Worm (Caenorhabditis elegans) whole organism, early embryonic: ENCODE data around the gene aman-1.

Experiments
- B0310.2 ChIP-seq: sonication (generic microtip); optimal IDR thresholded peaks from 2 replicates; lab custom pipeline; 2016; ENCODE audit warnings: mild to moderate bottlenecking, missing genetic modification characterization, missing compliant biosample characterization
- F13C5.2 ChIP-seq: sonication (generic microtip); optimal IDR thresholded peaks from 2 replicates; lab custom pipeline; 2017; ENCODE audit warnings: mild to moderate bottlenecking, missing genetic modification characterization, inconsistent platforms, missing compliant biosample characterization
- aly-1 ChIP-seq: sonication (generic microtip); optimal IDR thresholded peaks from 2 replicates; lab custom pipeline; 2016; ENCODE audit warnings: missing genetic modification characterization, missing compliant biosample characterization
- ama-1 ChIP-seq: fragments of 150-350 bp; optimal IDR thresholded peaks from 2 replicates; lab custom pipeline; 2014
- ceh-13 ChIP-seq: fragments of 200-800 bp; sonication (Bioruptor generic); optimal IDR thresholded peaks from 2 replicates; lab custom pipeline; 2018; ENCODE audit warnings: mild to moderate bottlenecking, missing genetic modification characterization, missing compliant biosample characterization
- ceh-36 ChIP-seq: sonication (generic microtip); optimal IDR thresholded peaks from 2 replicates; lab custom pipeline; 2016; ENCODE audit warnings: missing genetic modification characterization, inconsistent platforms, missing compliant biosample characterization
- ets-7 ChIP-seq: sonication (generic microtip); optimal IDR thresholded peaks from 2 replicates; lab custom pipeline; 2016; ENCODE audit warnings: missing genotype, missing genetic modification characterization, missing compliant biosample characterization
- flt-1 ChIP-seq: fragments of 200-800 bp; sonication (Bioruptor generic); IDR thresholded peaks from 2 replicates; pipeline ENCODE4 v1.3.6; 2022; ENCODE audit warnings: missing genetic modification characterization, missing compliant biosample characterization
- hmbx-1 ChIP-seq: sonication (generic microtip); optimal IDR thresholded peaks from 2 replicates; lab custom pipeline; 2016; ENCODE audit warnings: mild to moderate bottlenecking, missing genetic modification characterization, missing compliant biosample characterization
- hmg-4 ChIP-seq: fragments of 200-800 bp; sonication (Bioruptor generic); optimal IDR thresholded peaks from 2 replicates; lab custom pipeline; 2018; ENCODE audit warnings: mild to moderate bottlenecking, missing genetic modification characterization, missing compliant biosample characterization
- hnd-1 ChIP-seq: sonication (generic microtip); optimal IDR thresholded peaks from 2 replicates; lab custom pipeline; 2016; ENCODE audit warnings: missing genetic modification characterization, missing compliant biosample characterization
- pes-1 ChIP-seq: fragments of 200-800 bp; sonication (Bioruptor generic); IDR thresholded peaks from 2 replicates; pipeline ENCODE4 v1.3.6; 2022; ENCODE audit warnings: missing genetic modification reagents, missing genetic modification characterization, missing compliant biosample characterization
- scrt-1 ChIP-seq: fragments of 200-800 bp; sonication (Bioruptor generic); IDR thresholded peaks from 2 replicates; pipeline ENCODE4 v1.3.6; 2022; ENCODE audit warnings: missing genetic modification characterization, missing compliant biosample characterization
- sea-1 ChIP-seq: fragments of 200-800 bp; sonication (Bioruptor generic); conservative IDR thresholded peaks from 2 replicates; pipeline ENCODE4 v1.3.6; 2022; ENCODE audit warnings: missing genetic modification characterization, missing compliant biosample characterization
- tbx-11 ChIP-seq: fragments of 200-800 bp; sonication (Bioruptor generic); IDR thresholded peaks from 2 replicates; pipeline ENCODE4 v1.3.6; 2022; ENCODE audit warnings: missing genetic modification characterization, missing compliant biosample characterization
- tbx-37 ChIP-seq: fragments of 200-800 bp; sonication (Bioruptor generic); conservative IDR thresholded peaks from 2 replicates; pipeline ENCODE4 v1.3.6; 2022; ENCODE audit warnings: missing genetic modification reagents, missing genetic modification characterization, missing compliant biosample characterization
- tra-4 ChIP-seq: sonication (generic microtip); optimal IDR thresholded peaks from 2 replicates; lab custom pipeline; 2017; ENCODE audit warnings: missing genetic modification characterization, missing compliant biosample characterization

Gene aman-1

DNA sequence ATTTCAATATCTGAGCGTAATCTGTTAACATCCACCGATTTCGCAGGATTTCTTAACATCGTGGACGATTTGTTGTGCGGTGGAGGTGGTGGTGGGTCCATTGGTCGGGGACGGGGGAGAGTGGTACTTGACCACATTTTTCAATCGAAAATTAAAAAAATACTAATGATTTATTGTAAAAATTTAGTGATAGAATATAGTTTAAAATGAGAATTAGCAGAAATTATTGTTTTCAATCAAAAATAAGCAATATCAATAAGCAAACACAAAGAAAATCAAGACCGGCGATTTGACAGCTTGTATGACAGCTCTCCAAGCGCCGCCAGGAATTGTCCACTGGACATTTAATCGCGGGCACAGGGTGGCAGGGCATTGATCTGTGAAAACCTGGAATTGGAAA is 49.3 kb downstream of the aman-1 start, which contains the start of gene hum-10:
Gene hum-10, minus strand, starts transcription at position 101 of the 400 bp plus-strand sequence.
- no peak for TF ChIP-seq ceh-13
- TF ChIP-seq ama-1: no peak
- no peak for TF ChIP-seq ets-7
- TF ChIP-seq tbx-37: no peak
- no peak for TF ChIP-seq ceh-36 (tag; lab: Kevin White, UChicago)
- TF ChIP-seq scrt-1: no peak
- TF ChIP-seq pes-1 (GFP tag; lab: Robert Waterston, UW): no peak
- no peak for TF ChIP-seq tra-4

DNA sequence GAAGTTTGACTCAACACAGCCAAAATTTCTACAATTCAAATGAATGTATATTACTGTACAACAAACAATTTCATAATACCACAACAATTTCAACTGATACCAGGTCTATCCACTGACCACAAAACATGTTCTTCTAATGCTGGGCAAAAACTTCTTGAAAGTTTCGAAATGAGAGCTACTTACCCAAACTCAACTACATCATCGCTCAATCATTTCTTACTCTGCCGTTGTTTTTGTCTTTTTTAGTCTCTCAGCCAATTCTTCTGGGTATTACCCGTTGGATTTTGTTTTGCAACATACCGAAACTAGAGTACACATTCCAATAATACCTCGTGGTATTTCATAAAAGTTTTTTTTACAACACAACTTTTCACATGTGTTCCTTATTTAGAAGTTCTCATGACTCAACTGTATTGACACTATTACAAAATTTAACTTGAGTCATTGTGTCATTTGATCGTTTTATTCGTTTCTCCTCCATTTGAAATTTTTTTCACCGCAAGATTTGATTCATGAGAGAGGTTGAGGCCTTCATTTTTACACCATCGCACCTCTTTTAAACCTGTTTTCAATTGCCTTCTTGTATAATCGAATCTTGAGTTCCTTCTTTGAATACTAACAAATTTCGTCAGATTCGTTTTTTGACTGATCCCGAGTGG is 50.4 kb downstream of the aman-1 start, which contains the start of gene F43C9.2:
Gene F43C9.2, plus strand, starts transcription at position 497 of the 659 bp plus-strand sequence.
- no peak for TF ChIP-seq ceh-13
- no peak for TF ChIP-seq hnd-1
- TF ChIP-seq ama-1: no peak
- TF ChIP-seq B0310.2 (tag; lab: Kevin White, UChicago): no peak
- no peak for TF ChIP-seq hmg-4 (GFP tag; lab: Kevin White, UChicago)
- no peak for TF ChIP-seq pes-1 (GFP tag; lab: Robert Waterston, UW)
- TF ChIP-seq tbx-11 (GFP tag; lab: Robert Waterston, UW): no peak
- no peak for TF ChIP-seq flt-1 (GFP tag; lab: Robert Waterston, UW)
- TF ChIP-seq tra-4: no peak
- TF ChIP-seq hmbx-1 (tag; lab: Kevin White, UChicago): no peak
- no peak for TF ChIP-seq tbx-37
- TF ChIP-seq ets-7: no peak
- no peak for TF ChIP-seq scrt-1
- no peak for TF ChIP-seq F13C5.2 (tag; lab: Kevin White, UChicago)
- TF ChIP-seq aly-1 (tag; lab: Kevin White, UChicago): no peak
- TF ChIP-seq sea-1 (GFP tag; lab: Robert Waterston, UW): no peak
- no peak for TF ChIP-seq ceh-36 (tag; lab: Kevin White, UChicago)

ce11 chrX:4784776-4785175 is 51.9 kb downstream of the aman-1 start:
- TF ChIP-seq pes-1 (GFP tag; lab: Robert Waterston, UW) (no peak), ama-1 (no peak), B0310.2 (tag; lab: Kevin White, UChicago) (no peak), scrt-1 (no peak), ceh-36 (tag; lab: Kevin White, UChicago) (no peak)

- no peak for TF ChIP-seq ama-1
- TF ChIP-seq aly-1 (tag; lab: Kevin White, UChicago): no peak
- no peak for TF ChIP-seq B0310.2 (tag; lab: Kevin White, UChicago)
- no peak for TF ChIP-seq ceh-13
- TF ChIP-seq pes-1 (GFP tag; lab: Robert Waterston, UW): no peak
- TF ChIP-seq flt-1 (GFP tag; lab: Robert Waterston, UW): no peak
- no peak for TF ChIP-seq scrt-1
- TF ChIP-seq tra-4: no peak
- TF ChIP-seq tbx-37: no peak
- no peak for TF ChIP-seq hmbx-1 (tag; lab: Kevin White, UChicago)
Measured at ce11 chrX:4787525-4787924, 54.6 kb downstream of the aman-1 start.
